Worm (Caenorhabditis elegans) whole organism, young adult: ENCODE measurements around the gene C25E10.17.

Experiments used
- attf-3 ChIP-seq: fragments of 200-800 bp; sonication (Bioruptor generic); conservative IDR thresholded peaks from 2 replicates; pipeline ENCODE4 v1.3.6; 2022; ENCODE audit warnings: missing genetic modification reagents, missing genetic modification characterization, missing compliant biosample characterization
- ets-4 ChIP-seq: fragments of 200-800 bp; sonication (Bioruptor generic); optimal IDR thresholded peaks from 2 replicates; lab custom pipeline; 2018; ENCODE audit warnings: mild to moderate bottlenecking, missing genetic modification characterization, missing compliant biosample characterization
- let-526 ChIP-seq: fragments of 200-800 bp; sonication (Bioruptor generic); IDR thresholded peaks from 2 replicates; pipeline ENCODE4 v1.3.6; 2022; ENCODE audit warnings: missing genetic modification reagents, missing genetic modification characterization, missing compliant biosample characterization
- lin-40 ChIP-seq: sonication (generic microtip); optimal IDR thresholded peaks from 2 replicates; lab custom pipeline; 2016; ENCODE audit warnings: missing genetic modification characterization, mild to moderate bottlenecking, missing compliant biosample characterization, missing genotype, missing genetic modification reagents
- pha-4 ChIP-seq: fragments of 150-350 bp; sonication (generic microtip); optimal IDR thresholded peaks from 2 replicates; lab custom pipeline; 2014; ENCODE audit warnings: missing biosample characterization, missing genetic modification reagents, missing genetic modification characterization

ce11 chrV:9075827-9076226, 28.4 kb upstream of the C25E10.17 start:
- TF ChIP-seq attf-3 (GFP tag; lab: Robert Waterston, UW): no peak
- TF ChIP-seq pha-4: no peak
- TF ChIP-seq lin-40 (tag; lab: Kevin White, UChicago): no peak
- no peak for TF ChIP-seq let-526 (GFP tag; lab: Robert Waterston, UW)
- TF ChIP-seq ets-4 (GFP tag; lab: Kevin White, UChicago): no peak
